Worm (Caenorhabditis elegans): ENCODE results near the gene C09G9.5.

Gene C09G9.5

ce11 chrIV:8927093-8927492 lies 40.8 kb downstream of the C09G9.5 start (continued):
- TF ChIP-seq B0019.2 (GFP tag; conservative IDR thresholded peaks at IDR 0.05) (0 out of 2 replicates have a peak, but pooled peaks have one; percentile 43), Y56A3A.18 (GFP tag; IDR thresholded peaks at IDR 0.05) (peak; percentile 85), unc-62 (GFP tag; optimal IDR thresholded peaks at IDR 0.05) (no peak), nhr-120 (GFP tag; IDR thresholded peaks at IDR 0.05) (peak; percentile 89; the same call in 1 of the 2 replicates), xnd-1 (tag; optimal IDR thresholded peaks at IDR 0.05) (peak; percentile 42), F49E8.2 (tag; optimal IDR thresholded peaks at IDR 0.05; ENCODE audit: insufficient read depth) (peak; percentile 77), pha-4 (tag; optimal IDR thresholded peaks at IDR 0.05) (no peak), let-526 (GFP tag; IDR thresholded peaks at IDR 0.05) (peak; percentile 50; the same call in 1 of the 2 replicates), cebp-1 (GFP tag; IDR thresholded peaks at IDR 0.05) (peak; percentile 27; the same call in 1 of the 2 replicates), cebp-1 (tag; optimal IDR thresholded peaks at IDR 0.05) (peak; percentile 86), ceh-79 (tag; optimal IDR thresholded peaks at IDR 0.05) (peak; percentile 94), zfh-2 (GFP tag; conservative IDR thresholded peaks at IDR 0.05) (no peak; the same call in 1 of the 2 replicates), snpc-1.3 (tag; optimal IDR thresholded peaks at IDR 0.05; ENCODE audit: insufficient read depth) (peak; percentile 95), ztf-28 (GFP tag; IDR thresholded peaks at IDR 0.05) (peak; percentile 85), die-1 (tag; optimal IDR thresholded peaks at IDR 0.05) (peak; percentile 96), hmg-1.2 (GFP tag; IDR thresholded peaks at IDR 0.05) (peak; percentile 78), ceh-27 (GFP tag; optimal IDR thresholded peaks at IDR 0.05) (peak; percentile 84), ceh-91 (GFP tag; IDR thresholded peaks at IDR 0.05) (0 out of 2 replicates have a peak, but pooled peaks have one; percentile 7), lag-1 (GFP tag; IDR thresholded peaks at IDR 0.05) (no peak), nfya-1 (tag; optimal IDR thresholded peaks at IDR 0.05; ENCODE audit: borderline replicate concordance, insufficient read depth) (no peak), ekl-4 (GFP tag; IDR thresholded peaks at IDR 0.05) (peak; percentile 89), tbx-9 (tag; optimal IDR thresholded peaks at IDR 0.05; ENCODE audit: borderline replicate concordance) (peak; percentile 89), unc-130 (GFP tag; optimal IDR thresholded peaks at IDR 0.05) (peak; percentile 84), rcor-1 (GFP tag; IDR thresholded peaks at IDR 0.05) (peak; percentile 91), ztf-22 (GFP tag; optimal IDR thresholded peaks at IDR 0.05) (peak; percentile 68), egrh-3 (GFP tag; IDR thresholded peaks at IDR 0.05) (peak; percentile 57), ztf-6 (GFP tag; IDR thresholded peaks at IDR 0.05) (no peak), mes-4 (tag; optimal IDR thresholded peaks at IDR 0.05) (peak; percentile 59), him-1 (tag; optimal IDR thresholded peaks at IDR 0.05) (peak; percentile 68), Y79H2A.3 (GFP tag; conservative IDR thresholded peaks at IDR 0.05) (peak; percentile 29; the same call in 1 of the 2 replicates), akir-1 (GFP tag; optimal IDR thresholded peaks at IDR 0.05) (peak; percentile 32), B0261.1 (tag; optimal IDR thresholded peaks at IDR 0.05) (peak; percentile 98), ceh-58 (GFP tag; IDR thresholded peaks at IDR 0.05) (0 out of 2 replicates have a peak, but pooled peaks have one; percentile 30), hlh-12 (tag; optimal IDR thresholded peaks at IDR 0.05) (no peak), snpc-1.1 (tag; optimal IDR thresholded peaks at IDR 0.05; ENCODE audit: insufficient read depth) (peak; percentile 56), C17E4.6 (GFP tag; IDR thresholded peaks at IDR 0.05) (peak; percentile 60), efl-1 (GFP tag; optimal IDR thresholded peaks at IDR 0.05) (peak; percentile 40), Y53G8AR.9 (GFP tag; conservative IDR thresholded peaks at IDR 0.05) (peak; percentile 76), Y95B8A.8 (GFP tag; IDR thresholded peaks at IDR 0.05) (0 out of 2 replicates have a peak, but pooled peaks have one; percentile 40), ets-4 (GFP tag; optimal IDR thresholded peaks at IDR 0.05) (peak; percentile 93), C06A6.2 (GFP tag; conservative IDR thresholded peaks at IDR 0.05) (peak; percentile 73; the same call in 1 of the 2 replicates), nfyb-1 (GFP tag; IDR thresholded peaks at IDR 0.05) (peak; percentile 91), aptf-2 (GFP tag; conservative IDR thresholded peaks at IDR 0.05) (no peak), ccch-3 (GFP tag; optimal IDR thresholded peaks at IDR 0.05) (peak; percentile 38)

All from whole organism, young adult.